Fruit fly (Drosophila melanogaster) whole organism, prepupa: ENCODE results near the gene Rdh.

Experiments
- Lpt ChIP-seq: fragments of 200-800 bp; sonication (Bioruptor generic); optimal IDR thresholded peaks from 3 replicates; lab custom pipeline; 2016; ENCODE audit warnings: missing biosample characterization, missing genetic modification characterization
- Sox102F ChIP-seq: fragments of 200-800 bp; sonication (Bioruptor generic); optimal IDR thresholded peaks from 2 replicates; lab custom pipeline; 2016; ENCODE audit warnings: missing biosample characterization, mild to moderate bottlenecking, missing genetic modification characterization
- acj6 ChIP-seq: fragments of 200-800 bp; sonication (Bioruptor generic); optimal IDR thresholded peaks from 3 replicates; lab custom pipeline; 2016; ENCODE audit warnings: missing biosample characterization, missing genetic modification characterization
- fd85E ChIP-seq: fragments of 200-800 bp; sonication (Bioruptor generic); optimal IDR thresholded peaks from 3 replicates; lab custom pipeline; 2016; ENCODE audit warnings: missing biosample characterization, missing genetic modification characterization
- net ChIP-seq: fragments of 200-800 bp; sonication (Bioruptor generic); optimal IDR thresholded peaks from 3 replicates; lab custom pipeline; 2016; ENCODE audit warnings: missing biosample characterization, missing genetic modification characterization

DNA sequence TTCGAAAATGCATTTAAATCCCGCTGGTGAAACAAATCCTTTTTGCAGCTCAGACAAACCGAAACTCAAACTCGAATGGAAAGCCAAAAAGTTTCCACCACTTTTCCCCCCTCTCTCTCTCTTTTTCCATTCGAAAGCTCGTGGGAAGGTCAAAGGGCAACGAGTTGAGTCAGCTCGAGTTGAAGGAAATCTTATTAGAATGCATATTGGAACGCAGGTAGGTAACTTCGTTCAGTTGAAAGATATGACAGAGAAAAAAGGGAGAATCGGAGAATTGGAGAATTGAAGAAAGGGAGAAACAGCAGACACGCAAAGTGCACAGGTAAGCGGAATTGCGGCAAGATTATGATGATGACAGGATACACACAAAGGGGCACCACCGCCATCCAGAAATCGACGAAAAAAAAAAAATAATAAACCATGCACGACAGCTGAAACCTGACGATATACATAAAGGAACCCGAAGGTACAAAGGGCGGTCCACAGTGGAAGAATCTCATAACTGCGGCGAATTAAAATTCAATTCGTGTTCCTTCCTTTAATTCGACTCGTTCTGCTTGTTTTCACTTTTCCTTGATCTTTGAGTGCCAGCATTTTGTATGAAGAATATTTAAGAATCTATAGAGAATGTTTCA is 42.5 kb upstream of the Rdh start:
- TF ChIP-seq fd85E (GFP tag; lab: Kevin White, UChicago) (no peak), Lpt (GFP tag; lab: Kevin White, UChicago) (no peak), net (GFP tag; lab: Kevin White, UChicago) (no peak), acj6 (GFP tag; lab: Kevin White, UChicago) (no peak), Sox102F (GFP tag; lab: Kevin White, UChicago) (peak; percentile 35)
